Worm (Caenorhabditis elegans): ENCODE results near the gene smc-6.

DNA sequence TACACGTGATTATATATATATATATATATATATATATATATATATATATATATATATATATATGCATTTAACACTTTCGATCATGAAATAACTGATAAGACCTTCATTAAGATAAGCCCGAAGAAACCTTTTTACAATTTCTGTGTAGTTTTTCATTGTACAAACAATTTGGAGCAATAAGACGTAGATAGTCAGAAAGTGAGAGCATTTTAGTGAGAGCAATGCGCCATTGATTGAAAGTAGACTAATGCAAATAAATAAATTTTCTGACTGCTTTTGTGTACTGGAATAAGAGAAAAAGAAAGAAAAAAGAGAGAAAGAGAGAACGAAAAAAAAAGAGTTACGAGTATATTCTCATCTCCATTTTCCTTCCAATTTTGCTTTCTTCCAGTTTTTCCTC is 26.1 kb downstream of the smc-6 start:
- no peak for TF ChIP-seq sea-1 (GFP tag; conservative IDR thresholded peaks at IDR 0.05)
- no peak for TF ChIP-seq flt-1 (GFP tag; IDR thresholded peaks at IDR 0.05)
- TF ChIP-seq ets-7 (tag; optimal IDR thresholded peaks at IDR 0.05): no peak
- TF ChIP-seq ceh-13 (GFP tag; optimal IDR thresholded peaks at IDR 0.05): no peak
- no peak for TF ChIP-seq scrt-1 (GFP tag; IDR thresholded peaks at IDR 0.05)
- TF ChIP-seq hmbx-1 (tag; optimal IDR thresholded peaks at IDR 0.05): no peak
- TF ChIP-seq ama-1 (optimal IDR thresholded peaks at IDR 0.05): no peak
- TF ChIP-seq tbx-37 (GFP tag; conservative IDR thresholded peaks at IDR 0.05): no peak
- no peak for TF ChIP-seq hnd-1 (tag; optimal IDR thresholded peaks at IDR 0.05)
- TF ChIP-seq ceh-36 (tag; optimal IDR thresholded peaks at IDR 0.05): no peak
- no peak for TF ChIP-seq aly-1 (tag; optimal IDR thresholded peaks at IDR 0.05)
- no peak for TF ChIP-seq tra-4 (tag; optimal IDR thresholded peaks at IDR 0.05)
- no peak for TF ChIP-seq F13C5.2 (tag; optimal IDR thresholded peaks at IDR 0.05)
- no peak for TF ChIP-seq B0310.2 (tag; optimal IDR thresholded peaks at IDR 0.05)
